Fruit fly (Drosophila melanogaster) whole organism, prepupa: ENCODE data around the gene Dbp73D.

ENCODE experiments used
- CG10631 ChIP-seq: fragments of 200-800 bp; sonication (Bioruptor generic); optimal IDR thresholded peaks from 2 replicates; lab custom pipeline; 2016; ENCODE audit warnings: missing biosample characterization, missing genetic modification characterization
- CG10669 ChIP-seq: fragments of 200-800 bp; sonication (Bioruptor generic); optimal IDR thresholded peaks from 3 replicates; lab custom pipeline; 2018; ENCODE audit warnings: missing biosample characterization, mild to moderate bottlenecking, missing genetic modification characterization, moderate library complexity
- CG11902 ChIP-seq: fragments of 200-800 bp; sonication (Bioruptor generic); optimal IDR thresholded peaks from 3 replicates; lab custom pipeline; 2016; ENCODE audit warnings: missing biosample characterization, missing genetic modification characterization
- CG15336 ChIP-seq: fragments of 200-800 bp; sonication (Bioruptor generic); IDR thresholded peaks from 2 replicates; pipeline ENCODE4 v1.3.6; 2022; ENCODE audit warnings: missing biosample characterization, missing genetic modification characterization
- CG1621 ChIP-seq: fragments of 200-800 bp; sonication (Bioruptor generic); optimal IDR thresholded peaks from 3 replicates; lab custom pipeline; 2018; ENCODE audit warnings: missing biosample characterization, mild to moderate bottlenecking, missing genetic modification characterization
- CG16779 ChIP-seq: fragments of 200-800 bp; sonication (Bioruptor generic); optimal IDR thresholded peaks from 3 replicates; lab custom pipeline; 2017; ENCODE audit warnings: missing biosample characterization, mild to moderate bottlenecking, missing genetic modification characterization
- CG31627 ChIP-seq: fragments of 200-800 bp; sonication (Bioruptor generic); optimal IDR thresholded peaks from 3 replicates; lab custom pipeline; 2016; ENCODE audit warnings: missing biosample characterization, missing genetic modification characterization
- CG3919 ChIP-seq: fragments of 200-800 bp; sonication (Bioruptor generic); optimal IDR thresholded peaks from 3 replicates; lab custom pipeline; 2016; ENCODE audit warnings: missing biosample characterization, missing genetic modification characterization
- CG4318 ChIP-seq: fragments of 200-800 bp; sonication (Bioruptor generic); optimal IDR thresholded peaks from 3 replicates; lab custom pipeline; 2017; ENCODE audit warnings: missing biosample characterization, mild to moderate bottlenecking, missing genetic modification characterization
- CG6163 ChIP-seq: fragments of 200-800 bp; sonication (Bioruptor generic); IDR thresholded peaks from 3 replicates; pipeline ENCODE4 v1.3.6; 2022; ENCODE audit warnings: missing biosample characterization, missing genetic modification characterization
- CG6276 ChIP-seq: fragments of 200-800 bp; sonication (Bioruptor generic); optimal IDR thresholded peaks from 2 replicates; lab custom pipeline; 2017; ENCODE audit warnings: missing biosample characterization, mild to moderate bottlenecking, missing genetic modification characterization
- CG6792 ChIP-seq: fragments of 200-800 bp; sonication (Bioruptor generic); optimal IDR thresholded peaks from 3 replicates; lab custom pipeline; 2016; ENCODE audit warnings: missing biosample characterization, missing genetic modification characterization
- CG6808 ChIP-seq: fragments of 200-800 bp; sonication (Bioruptor generic); optimal IDR thresholded peaks from 3 replicates; lab custom pipeline; 2017; ENCODE audit warnings: missing biosample characterization, missing genetic modification characterization, mild to moderate bottlenecking, moderate library complexity, missing genetic modification reagents
- CG6854 ChIP-seq: fragments of 200-800 bp; sonication (Bioruptor generic); optimal IDR thresholded peaks from 2 replicates; lab custom pipeline; 2017; ENCODE audit warnings: missing biosample characterization, mild to moderate bottlenecking, missing genetic modification characterization
- CG7368 ChIP-seq: fragments of 200-800 bp; sonication (Bioruptor generic); optimal IDR thresholded peaks from 3 replicates; lab custom pipeline; 2016; ENCODE audit warnings: missing biosample characterization, missing genetic modification characterization
- CG8119 ChIP-seq: fragments of 200-800 bp; sonication (Bioruptor generic); IDR thresholded peaks from 3 replicates; pipeline ENCODE4 v1.3.6; 2022; ENCODE audit warnings: missing biosample characterization, missing genetic modification characterization
- CG8319 ChIP-seq: fragments of 200-800 bp; sonication (Bioruptor generic); optimal IDR thresholded peaks from 3 replicates; lab custom pipeline; 2016; ENCODE audit warnings: missing biosample characterization, missing genetic modification characterization
- CG8632 ChIP-seq: fragments of 200-800 bp; sonication (Bioruptor generic); optimal IDR thresholded peaks from 3 replicates; lab custom pipeline; 2016; ENCODE audit warnings: missing biosample characterization, missing genetic modification characterization
- Eip75B ChIP-seq: fragments of 200-800 bp; sonication (Bioruptor generic); optimal IDR thresholded peaks from 3 replicates; lab custom pipeline; 2016; ENCODE audit warnings: missing biosample characterization, missing genetic modification characterization
- Eip78C ChIP-seq: fragments of 200-800 bp; sonication (Bioruptor generic); peaks from one replicate; lab custom pipeline; 2016; ENCODE audit warnings: missing biosample characterization, missing genetic modification characterization
- Ets21C ChIP-seq: fragments of 200-800 bp; sonication (Bioruptor generic); optimal IDR thresholded peaks from 3 replicates; lab custom pipeline; 2016; ENCODE audit warnings: missing biosample characterization, missing genetic modification characterization
- Ets96B ChIP-seq: fragments of 200-800 bp; optimal IDR thresholded peaks from 2 replicates; lab custom pipeline; 2019; ENCODE audit warnings: missing biosample characterization, mild to moderate bottlenecking, missing genetic modification characterization, moderate library complexity
- Hr38 ChIP-seq: sonication (Bioruptor generic); optimal IDR thresholded peaks from 2 replicates; lab custom pipeline; 2016; ENCODE audit warnings: missing biosample characterization, missing genetic modification characterization
- Hr39 ChIP-seq: fragments of 200-800 bp; sonication (Bioruptor generic); optimal IDR thresholded peaks from 2 replicates; lab custom pipeline; 2016; ENCODE audit warnings: missing biosample characterization, missing genetic modification characterization
- Hr4 ChIP-seq: fragments of 200-800 bp; sonication (Bioruptor generic); optimal IDR thresholded peaks from 3 replicates; lab custom pipeline; 2016; ENCODE audit warnings: missing biosample characterization, missing genetic modification characterization
- Lpt ChIP-seq: fragments of 200-800 bp; sonication (Bioruptor generic); optimal IDR thresholded peaks from 3 replicates; lab custom pipeline; 2016; ENCODE audit warnings: missing biosample characterization, missing genetic modification characterization
- Met ChIP-seq: fragments of 200-800 bp; sonication (Bioruptor generic); optimal IDR thresholded peaks from 3 replicates; lab custom pipeline; 2016; ENCODE audit warnings: missing biosample characterization, missing genetic modification characterization
- OdsH ChIP-seq: fragments of 200-800 bp; sonication (Bioruptor generic); optimal IDR thresholded peaks from 3 replicates; lab custom pipeline; 2016; ENCODE audit warnings: missing biosample characterization, missing genetic modification characterization
- Smox ChIP-seq: fragments of 200-800 bp; sonication (Bioruptor generic); optimal IDR thresholded peaks from 3 replicates; lab custom pipeline; 2016; ENCODE audit warnings: missing biosample characterization, missing genetic modification characterization
- Sox102F ChIP-seq: fragments of 200-800 bp; sonication (Bioruptor generic); optimal IDR thresholded peaks from 2 replicates; lab custom pipeline; 2016; ENCODE audit warnings: missing biosample characterization, mild to moderate bottlenecking, missing genetic modification characterization
- Sox14 ChIP-seq: fragments of 200-800 bp; sonication (Bioruptor generic); optimal IDR thresholded peaks from 3 replicates; lab custom pipeline; 2016; ENCODE audit warnings: missing biosample characterization, missing genetic modification characterization
- acj6 ChIP-seq: fragments of 200-800 bp; sonication (Bioruptor generic); optimal IDR thresholded peaks from 3 replicates; lab custom pipeline; 2016; ENCODE audit warnings: missing biosample characterization, missing genetic modification characterization
- cyc ChIP-seq: fragments of 200-800 bp; sonication (Bioruptor generic); optimal IDR thresholded peaks from 3 replicates; lab custom pipeline; 2016; ENCODE audit warnings: missing biosample characterization, missing genetic modification characterization
- dac ChIP-seq: fragments of 200-800 bp; sonication (Bioruptor generic); optimal IDR thresholded peaks from 2 replicates; lab custom pipeline; 2017; ENCODE audit warnings: missing biosample characterization, mild to moderate bottlenecking, missing genetic modification characterization
- dsx ChIP-seq: fragments of 200-800 bp; optimal IDR thresholded peaks from 3 replicates; lab custom pipeline; 2019; ENCODE audit warnings: missing biosample characterization, mild to moderate bottlenecking, missing genetic modification characterization, moderate library complexity; ENCODE audit not compliant: poor library complexity, severe bottlenecking
- esn ChIP-seq: fragments of 200-800 bp; sonication (Bioruptor generic); optimal IDR thresholded peaks from 2 replicates; lab custom pipeline; 2016; ENCODE audit warnings: missing biosample characterization, mild to moderate bottlenecking, missing genetic modification characterization, moderate library complexity
- fd59A ChIP-seq: fragments of 200-800 bp; sonication (Bioruptor generic); optimal IDR thresholded peaks from 2 replicates; lab custom pipeline; 2017; ENCODE audit warnings: missing biosample characterization, mild to moderate bottlenecking, missing genetic modification characterization, missing genetic modification reagents
- fd85E ChIP-seq: fragments of 200-800 bp; sonication (Bioruptor generic); optimal IDR thresholded peaks from 3 replicates; lab custom pipeline; 2016; ENCODE audit warnings: missing biosample characterization, missing genetic modification characterization
- lz ChIP-seq: fragments of 200-800 bp; sonication (Bioruptor generic); optimal IDR thresholded peaks from 3 replicates; lab custom pipeline; 2016; ENCODE audit warnings: missing biosample characterization, missing genetic modification characterization
- net ChIP-seq: fragments of 200-800 bp; sonication (Bioruptor generic); optimal IDR thresholded peaks from 3 replicates; lab custom pipeline; 2016; ENCODE audit warnings: missing biosample characterization, missing genetic modification characterization
- pdm3 ChIP-seq: fragments of 200-800 bp; sonication (Bioruptor generic); optimal IDR thresholded peaks from 3 replicates; lab custom pipeline; 2016; ENCODE audit warnings: missing biosample characterization, missing genetic modification characterization
- salr ChIP-seq, 2 experiments: fragments of 200-800 bp; sonication (Bioruptor generic); optimal IDR thresholded peaks; 3 replicates each; lab custom pipeline; 2016 to 2018; ENCODE audit warnings: missing biosample characterization in 2 of 2, missing genetic modification characterization in 2 of 2, mild to moderate bottlenecking in 1 of 2
- spab ChIP-seq: fragments of 200-800 bp; sonication (Bioruptor generic); optimal IDR thresholded peaks from 2 replicates; lab custom pipeline; 2017; ENCODE audit warnings: missing biosample characterization, mild to moderate bottlenecking, missing genetic modification characterization, missing genetic modification reagents
- ss ChIP-seq, 2 experiments: fragments of 200-800 bp; sonication (Bioruptor generic); optimal IDR thresholded peaks; 2 replicates in 1 of 2; 3 replicates in 1 of 2; lab custom pipeline; 2017 to 2018; ENCODE audit warnings: mild to moderate bottlenecking in 2 of 2, missing biosample characterization in 2 of 2, missing genetic modification characterization in 2 of 2, moderate library complexity in 1 of 2
- topi ChIP-seq: fragments of 200-800 bp; sonication (Bioruptor generic); optimal IDR thresholded peaks from 3 replicates; lab custom pipeline; 2016; ENCODE audit warnings: missing biosample characterization, missing genetic modification characterization
- vri ChIP-seq: fragments of 200-800 bp; sonication (Bioruptor generic); optimal IDR thresholded peaks from 3 replicates; lab custom pipeline; 2016; ENCODE audit warnings: missing biosample characterization, mild to moderate bottlenecking, missing genetic modification characterization

Dbp73D gene

dm6 chr3L:16749726-16750125 is 19.1 kb upstream of the Dbp73D start (continued):
- TF ChIP-seq OdsH (peak; percentile 42), Smox (GFP tag; lab: Kevin White, UChicago) (no peak), vri (GFP tag; lab: Kevin White, UChicago) (no peak), CG8632 (GFP tag; lab: Kevin White, UChicago) (no peak), Sox14 (no peak), Met (GFP tag; lab: Kevin White, UChicago) (no peak), CG16779 (peak; percentile 35), CG8119 (GFP tag; lab: Robert Waterston, UW) (peak; percentile 55; the same call in 2 of the 3 replicates), Hr39 (GFP tag; lab: Kevin White, UChicago) (no peak), Eip78C (GFP tag; lab: Kevin White, UChicago) (peak; percentile 86), CG1621 (tag; lab: Kevin White, UChicago) (no peak), Hr4 (peak; percentile 32), CG15336 (GFP tag; lab: Robert Waterston, UW) (peak; percentile 60; the same call in 1 of the 2 replicates), CG6854 (GFP tag; lab: Kevin White, UChicago) (no peak), CG6276 (peak; percentile 63), esn (GFP tag; lab: Kevin White, UChicago) (no peak), acj6 (GFP tag; lab: Kevin White, UChicago) (peak; percentile 29), spab (GFP tag; lab: Kevin White, UChicago) (peak; percentile 61), Ets21C (GFP tag; lab: Kevin White, UChicago) (no peak), CG8319 (GFP tag; lab: Kevin White, UChicago) (no peak)

DNA sequence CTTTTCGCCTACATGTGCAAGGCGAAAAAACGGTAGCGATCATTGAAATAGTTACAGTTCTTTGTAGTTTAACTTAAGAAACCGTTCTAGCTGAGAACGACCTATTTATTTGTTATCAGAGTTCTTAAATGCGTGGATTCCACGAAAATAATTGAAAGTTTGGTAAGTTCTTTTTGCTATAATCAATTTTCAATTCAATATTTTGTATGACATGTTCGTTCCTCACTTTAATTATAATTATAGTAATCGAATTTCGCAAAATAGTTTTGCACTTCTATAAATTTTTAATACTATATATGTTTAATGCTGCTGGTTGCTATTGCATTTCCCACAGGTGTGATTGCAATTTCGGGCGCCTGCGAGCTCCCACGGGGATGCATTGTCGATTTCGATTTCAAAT is 17.7 kb upstream of the Dbp73D start:
- 0 out of 3 replicates have a peak, but pooled peaks have one; percentile 12 for TF ChIP-seq CG6163 (GFP tag; lab: Robert Waterston, UW)
- peak; percentile 36 for TF ChIP-seq CG16779
- TF ChIP-seq CG6276, result peak; percentile 69
- TF ChIP-seq lz (GFP tag; lab: Kevin White, UChicago), result peak; percentile 40
- TF ChIP-seq Met (GFP tag; lab: Kevin White, UChicago), result peak; percentile 48
- peak; percentile 55 for TF ChIP-seq dsx
- peak; percentile 74 for TF ChIP-seq CG15336 (GFP tag; lab: Robert Waterston, UW)
- no peak for TF ChIP-seq CG1621 (tag; lab: Kevin White, UChicago)
- no peak for TF ChIP-seq CG11902 (GFP tag; lab: Kevin White, UChicago)
- TF ChIP-seq pdm3 (GFP tag; lab: Kevin White, UChicago), result peak; percentile 45
- TF ChIP-seq cyc (GFP tag; lab: Kevin White, UChicago), result peak; percentile 28
- peak; percentile 61 for TF ChIP-seq CG4318 (GFP tag; lab: Kevin White, UChicago)
- no peak for TF ChIP-seq CG8319 (GFP tag; lab: Kevin White, UChicago)
- peak; percentile 63 for TF ChIP-seq OdsH
- peak; percentile 59 for TF ChIP-seq esn (GFP tag; lab: Kevin White, UChicago)
- TF ChIP-seq ss (GFP tag; optimal IDR thresholded peaks at IDR 0.05; lab: Kevin White, UChicago), result peak; percentile 33 to 35
- peak; percentile 31 for TF ChIP-seq Lpt (GFP tag; lab: Kevin White, UChicago)
- TF ChIP-seq CG6854 (GFP tag; lab: Kevin White, UChicago), result no peak
- TF ChIP-seq CG8632 (GFP tag; lab: Kevin White, UChicago), result peak; percentile 30
- peak; percentile 61 for TF ChIP-seq net (GFP tag; lab: Kevin White, UChicago)
- peak; percentile 53 for TF ChIP-seq Sox14
- TF ChIP-seq dac, result no peak
- TF ChIP-seq CG7368, result no peak
- TF ChIP-seq CG6792, result peak; percentile 38
- TF ChIP-seq Eip75B (GFP tag; lab: Kevin White, UChicago), result peak; percentile 34
- TF ChIP-seq Smox (GFP tag; lab: Kevin White, UChicago), result peak; percentile 51
- peak; percentile 72 for TF ChIP-seq Hr4
- TF ChIP-seq Ets96B (tag; lab: Kevin White, UChicago), result peak; percentile 51
- TF ChIP-seq CG10631 (GFP tag; lab: Kevin White, UChicago), result peak; percentile 55
- TF ChIP-seq CG31627 (GFP tag; lab: Kevin White, UChicago), result peak; percentile 31
- peak; percentile 73; the same call in 2 of the 3 replicates for TF ChIP-seq CG8119 (GFP tag; lab: Robert Waterston, UW)
- peak; percentile 36 for TF ChIP-seq fd59A
- peak; percentile 53 for TF ChIP-seq Sox102F (GFP tag; lab: Kevin White, UChicago)
- peak; percentile 45 for TF ChIP-seq topi
- peak; percentile 38 for TF ChIP-seq CG6808
- TF ChIP-seq vri (GFP tag; lab: Kevin White, UChicago), result no peak
- TF ChIP-seq salr (GFP tag; optimal IDR thresholded peaks at IDR 0.05; lab: Kevin White, UChicago), result peak in 1 of 2 experiments; percentile 70
- no peak for TF ChIP-seq Hr38 (GFP tag; lab: Kevin White, UChicago)
- TF ChIP-seq Hr39 (GFP tag; lab: Kevin White, UChicago), result peak; percentile 23
- TF ChIP-seq CG3919, result peak; percentile 53
- peak; percentile 32 for TF ChIP-seq CG10669
- TF ChIP-seq fd85E, result no peak
- TF ChIP-seq Eip78C (GFP tag; lab: Kevin White, UChicago), result peak; percentile 81
